Worm (Caenorhabditis elegans) whole organism, L4/young adult: ENCODE results near the gene F14H12.6.

Source experiments
- W03F9.2 ChIP-seq: fragments of 150-350 bp; optimal IDR thresholded peaks from 2 replicates; lab custom pipeline; 2014; ENCODE audit warnings: missing biosample characterization, missing genetic modification characterization
- dao-5 ChIP-seq: sonication (generic microtip); optimal IDR thresholded peaks from 2 replicates; lab custom pipeline; 2016; ENCODE audit warnings: missing genotype, missing genetic modification characterization, moderate library complexity, missing compliant biosample characterization
- him-1 ChIP-seq: sonication (generic microtip); optimal IDR thresholded peaks from 2 replicates; lab custom pipeline; 2016; ENCODE audit warnings: missing genotype, missing genetic modification reagents, missing genetic modification characterization, missing compliant biosample characterization

ce11 chrX:4373123-4373522 is 15.8 kb upstream of the F14H12.6 start, which contains the start of gene R160.6:
- no peak for TF ChIP-seq him-1 (tag; lab: Kevin White, UChicago)
- no peak for TF ChIP-seq W03F9.2 (tag; lab: Kevin White, UChicago)
- TF ChIP-seq dao-5 (tag; lab: Kevin White, UChicago) = no peak
